Fruit fly (Drosophila melanogaster): Measurements from ENCODE around the gene CG15536.

dm6 chr3R:30472331-30472730, 47.4 kb upstream of the CG15536 start:
- TF ChIP-seq Myc (optimal IDR thresholded peaks at IDR 0.05) (no peak), Mio (GFP tag; optimal IDR thresholded peaks at IDR 0.05) (no peak), CG32264 (GFP tag; optimal IDR thresholded peaks at IDR 0.05) (no peak), ey (GFP tag; optimal IDR thresholded peaks at IDR 0.05) (no peak), CG9705 (GFP tag; optimal IDR thresholded peaks at IDR 0.05) (no peak), woc (GFP tag; optimal IDR thresholded peaks at IDR 0.05) (no peak), h (GFP tag; optimal IDR thresholded peaks at IDR 0.05) (no peak), dsf (GFP tag; optimal IDR thresholded peaks at IDR 0.05; ENCODE audit: borderline replicate concordance) (no peak)

All from whole organism, wandering third instar larva.